Worm (Caenorhabditis elegans): ENCODE results near the gene C14A6.3.

DNA sequence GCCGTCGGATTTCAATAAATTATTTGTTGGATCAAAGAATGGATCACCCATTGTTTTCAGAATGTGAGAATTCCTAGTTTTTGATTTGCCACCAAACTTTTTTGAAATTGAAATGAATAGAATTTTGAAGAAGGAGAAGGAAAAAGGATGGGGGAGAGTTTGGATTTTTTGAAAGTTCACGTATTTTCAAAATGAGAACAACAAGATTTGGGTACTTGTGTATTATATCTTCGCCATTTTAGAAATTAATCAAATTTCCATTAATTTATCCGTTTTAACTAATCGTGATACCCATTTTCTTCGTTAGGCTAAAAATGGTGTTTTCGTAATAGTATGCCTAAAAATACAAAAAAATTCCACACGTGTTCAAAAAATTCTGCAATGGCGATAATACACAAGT lies 25.4 kb downstream of the C14A6.3 start, which contains the start of gene C14A6.8:
- no peak for TF ChIP-seq snpc-4 (tag; optimal IDR thresholded peaks at IDR 0.05)
- TF ChIP-seq egl-27 (tag; optimal IDR thresholded peaks at IDR 0.05), result no peak
- no peak for TF ChIP-seq nhr-12 (tag; optimal IDR thresholded peaks at IDR 0.05)
- TF ChIP-seq blmp-1 (tag; optimal IDR thresholded peaks at IDR 0.05), result no peak
- no peak for TF ChIP-seq lin-35 (GFP tag; optimal IDR thresholded peaks at IDR 0.05)

Measured in whole organism, L1 larva.